Worm (Caenorhabditis elegans) whole organism, midembryonic: ENCODE results near the gene unc-46.

Experiments
- T22C8.4 ChIP-seq: fragments of 200-800 bp; sonication (Bioruptor generic); IDR thresholded peaks from 2 replicates; pipeline ENCODE4 v1.3.6; 2022; ENCODE audit warnings: missing genetic modification characterization, missing compliant biosample characterization
- cog-1 ChIP-seq: sonication (generic microtip); optimal IDR thresholded peaks from 2 replicates; lab custom pipeline; 2016; ENCODE audit warnings: missing genetic modification characterization, missing compliant biosample characterization
- flt-1 ChIP-seq: fragments of 200-800 bp; sonication (Bioruptor generic); IDR thresholded peaks from 2 replicates; pipeline ENCODE4 v1.3.6; 2022; ENCODE audit warnings: missing genetic modification characterization, missing compliant biosample characterization
- klf-2 ChIP-seq: fragments of 200-800 bp; sonication (Bioruptor generic); conservative IDR thresholded peaks from 2 replicates; pipeline ENCODE4 v1.3.6; 2022; ENCODE audit warnings: missing genetic modification reagents, missing genetic modification characterization, missing compliant biosample characterization
- med-1 ChIP-seq: sonication (generic microtip); optimal IDR thresholded peaks from 2 replicates; lab custom pipeline; 2017; ENCODE audit warnings: missing genetic modification characterization, mild to moderate bottlenecking, missing compliant biosample characterization, antibody characterized with exemption, missing genetic modification reagents; ENCODE audit not compliant: insufficient read depth
- tab-1 ChIP-seq: fragments of 200-800 bp; sonication (Bioruptor generic); IDR thresholded peaks from 2 replicates; pipeline ENCODE4 v1.3.6; 2022; ENCODE audit warnings: missing genetic modification characterization, missing compliant biosample characterization
- ztf-23 ChIP-seq: fragments of 200-800 bp; sonication (Bioruptor generic); IDR thresholded peaks from 2 replicates; pipeline ENCODE4 v1.3.6; 2022; ENCODE audit warnings: missing genetic modification reagents, missing genetic modification characterization, missing compliant biosample characterization

ce11 chrV:5107816-5108215, 9.0 kb upstream of the unc-46 start, which contains the start of gene srab-3:
- TF ChIP-seq med-1 (GFP tag; lab: Kevin White, UChicago) = no peak
- no peak for TF ChIP-seq ztf-23 (GFP tag; lab: Robert Waterston, UW)
- TF ChIP-seq flt-1 (GFP tag; lab: Robert Waterston, UW) = no peak
- TF ChIP-seq tab-1 = no peak
- TF ChIP-seq klf-2 (GFP tag; lab: Robert Waterston, UW) = no peak
- no peak for TF ChIP-seq T22C8.4
- TF ChIP-seq cog-1 (tag; lab: Kevin White, UChicago) = no peak
